Fruit fly (Drosophila melanogaster): ENCODE results near the gene CG15892.
A peak's percentile ranks its signal among the peaks of the same experiment; 100 is the strongest.

CG15892 gene

dm6 chrX:6308852-6309251 is 14.7 kb upstream of the CG15892 start, which contains the start of gene CG15894 (continued):
- no peak for TF ChIP-seq zfh1 (GFP tag; IDR thresholded peaks at IDR 0.05)
- no peak for TF ChIP-seq Max (GFP tag; optimal IDR thresholded peaks at IDR 0.05)
- TF ChIP-seq CG12744 (GFP tag; optimal IDR thresholded peaks at IDR 0.05), result no peak
- no peak for TF ChIP-seq CG2116 (GFP tag; optimal IDR thresholded peaks at IDR 0.05)
- TF ChIP-seq klu (GFP tag; IDR thresholded peaks at IDR 0.05), result no peak
- peak; percentile 26 for TF ChIP-seq CG2678 (tag; optimal IDR thresholded peaks at IDR 0.05)
- TF ChIP-seq Dfd (GFP tag; optimal IDR thresholded peaks at IDR 0.05), result no peak
- TF ChIP-seq NC2α (GFP tag; optimal IDR thresholded peaks at IDR 0.05), result no peak
- no peak for TF ChIP-seq vfl (GFP tag; optimal IDR thresholded peaks at IDR 0.05)
- TF ChIP-seq Sry-β (GFP tag; optimal IDR thresholded peaks at IDR 0.05), result no peak
- peak; percentile 11 for TF ChIP-seq Hsf (GFP tag; optimal IDR thresholded peaks at IDR 0.05)
- no peak for TF ChIP-seq CG30403 (GFP tag; optimal IDR thresholded peaks at IDR 0.05)
- TF ChIP-seq CG43689 (GFP tag; IDR thresholded peaks at IDR 0.05), result no peak
- no peak for TF ChIP-seq CTCF (GFP tag; optimal IDR thresholded peaks at IDR 0.05)
- TF ChIP-seq Hr3 (GFP tag; optimal IDR thresholded peaks at IDR 0.05), result no peak
- TF ChIP-seq repo (GFP tag; optimal IDR thresholded peaks at IDR 0.05), result no peak
- no peak for TF ChIP-seq CG6683 (GFP tag; optimal IDR thresholded peaks at IDR 0.05)
- TF ChIP-seq ac (GFP tag; optimal IDR thresholded peaks at IDR 0.05), result no peak
- peak; percentile 1 for TF ChIP-seq ind (GFP tag; optimal IDR thresholded peaks at IDR 0.05)
- TF ChIP-seq Kr (GFP tag; optimal IDR thresholded peaks at IDR 0.05), result no peak
- no peak for TF ChIP-seq CG11398 (GFP tag; optimal IDR thresholded peaks at IDR 0.05)
- peak; percentile 28 for TF ChIP-seq CG2120 (GFP tag; optimal IDR thresholded peaks at IDR 0.05)
- no peak for TF ChIP-seq Xbp1 (GFP tag; optimal IDR thresholded peaks at IDR 0.05)
- no peak for TF ChIP-seq Scr (GFP tag; IDR thresholded peaks at IDR 0.05; ENCODE audit: partially characterized antibody)
- no peak for TF ChIP-seq CG10147 (GFP tag; optimal IDR thresholded peaks at IDR 0.05)
- TF ChIP-seq prd (optimal IDR thresholded peaks at IDR 0.05), result no peak
- TF ChIP-seq prd (GFP tag; IDR thresholded peaks at IDR 0.05), result peak; percentile 26; the same call in 1 of the 3 replicates
- peak; percentile 39 for TF ChIP-seq Deaf1 (tag; optimal IDR thresholded peaks at IDR 0.05)
- TF ChIP-seq gcm2 (GFP tag; optimal IDR thresholded peaks at IDR 0.05), result no peak
- no peak for TF ChIP-seq CG14050 (GFP tag; IDR thresholded peaks at IDR 0.05)
- TF ChIP-seq CG13894 (tag; optimal IDR thresholded peaks at IDR 0.05), result peak; percentile 12
- TF ChIP-seq bab2 (GFP tag; optimal IDR thresholded peaks at IDR 0.05), result no peak
- TF ChIP-seq Med (GFP tag), result peak; percentile 77
- TF ChIP-seq maf-S (GFP tag; optimal IDR thresholded peaks at IDR 0.05), result no peak
- TF ChIP-seq CG3407 (GFP tag; optimal IDR thresholded peaks at IDR 0.05), result no peak
- no peak for TF ChIP-seq CG4707 (GFP tag; optimal IDR thresholded peaks at IDR 0.05)
- no peak for TF ChIP-seq BtbVII (GFP tag; optimal IDR thresholded peaks at IDR 0.05)
- TF ChIP-seq amos (GFP tag; IDR thresholded peaks at IDR 0.05; ENCODE audit: partially characterized antibody), result no peak
- no peak for TF ChIP-seq gcm (GFP tag; optimal IDR thresholded peaks at IDR 0.05)
- TF ChIP-seq Fer1 (GFP tag; optimal IDR thresholded peaks at IDR 0.05), result peak; percentile 26
- no peak for TF ChIP-seq CG7839 (tag; optimal IDR thresholded peaks at IDR 0.05)
- no peak for TF ChIP-seq H15 (GFP tag; IDR thresholded peaks at IDR 0.05)
- peak; percentile 49 for TF ChIP-seq CG18599 (GFP tag; optimal IDR thresholded peaks at IDR 0.05)
- TF ChIP-seq CG13296 (GFP tag; optimal IDR thresholded peaks at IDR 0.05), result peak; percentile 8
- peak; percentile 38; the same call in 1 of the 2 replicates for TF ChIP-seq Drgx (GFP tag; IDR thresholded peaks at IDR 0.05)
- no peak for TF ChIP-seq Pdp1 (GFP tag; optimal IDR thresholded peaks at IDR 0.05)
- TF ChIP-seq CG31388 (GFP tag; optimal IDR thresholded peaks at IDR 0.05), result no peak
- peak; percentile 40 for TF ChIP-seq abd-A (tag; optimal IDR thresholded peaks at IDR 0.05)
- peak; percentile 21; the same call in 1 of the 2 replicates for TF ChIP-seq lmd (GFP tag; IDR thresholded peaks at IDR 0.05)
- no peak for TF ChIP-seq CG4820 (GFP tag; optimal IDR thresholded peaks at IDR 0.05)
- TF ChIP-seq hkb (optimal IDR thresholded peaks at IDR 0.05), result no peak
- TF ChIP-seq hkb (GFP tag; IDR thresholded peaks at IDR 0.05), result 0 out of 2 replicates have a peak, but pooled peaks have one; percentile 39
- TF ChIP-seq CG5180 (GFP tag; optimal IDR thresholded peaks at IDR 0.05), result peak; percentile 97
